Fruit fly (Drosophila melanogaster) whole organism, wandering third instar larva: ENCODE measurements around the gene Rdh.
A peak's percentile ranks its signal among the peaks of the same experiment; 100 is the strongest.

ENCODE experiments used
- CrebA ChIP-seq: fragments of 200-800 bp; sonication (Bioruptor generic); optimal IDR thresholded peaks from 2 replicates; lab custom pipeline; 2016; ENCODE audit warnings: missing biosample characterization, mild to moderate bottlenecking, missing genetic modification characterization, borderline replicate concordance
- Dfd ChIP-seq: fragments of >200 bp; optimal IDR thresholded peaks from 2 replicates; lab custom pipeline; 2017; ENCODE audit warnings: missing biosample characterization, missing genetic modification characterization
- GATAd ChIP-seq: sonication (Bioruptor generic); optimal IDR thresholded peaks from 2 replicates; lab custom pipeline; 2016; ENCODE audit warnings: missing biosample characterization, missing genetic modification characterization
- HLH106 ChIP-seq: fragments of 200-800 bp; optimal IDR thresholded peaks from 3 replicates; lab custom pipeline; 2019; ENCODE audit warnings: missing biosample characterization, mild to moderate bottlenecking, missing genetic modification characterization, moderate library complexity
- Hnf4 ChIP-seq: fragments of 200-800 bp; sonication (Bioruptor generic); optimal IDR thresholded peaks from 2 replicates; lab custom pipeline; 2016; ENCODE audit warnings: missing biosample characterization, mild to moderate bottlenecking, missing genetic modification characterization
- Hr78 ChIP-seq: fragments of >200 bp; optimal IDR thresholded peaks from 2 replicates; lab custom pipeline; 2017; ENCODE audit warnings: missing biosample characterization, missing genetic modification characterization
- Hr83 ChIP-seq: fragments of 200-300 bp; sonication (Bioruptor generic); optimal IDR thresholded peaks from 2 replicates; lab custom pipeline; 2016; ENCODE audit warnings: missing biosample characterization, mild to moderate bottlenecking, missing genetic modification characterization, moderate library complexity; ENCODE audit not compliant: poor library complexity, severe bottlenecking
- Jra ChIP-seq: sonication (Bioruptor generic); optimal IDR thresholded peaks from 2 replicates; lab custom pipeline; 2016; ENCODE audit warnings: missing biosample characterization, missing genetic modification characterization
- Myc ChIP-seq: fragments of >200 bp; optimal IDR thresholded peaks from 2 replicates; lab custom pipeline; 2017
- OdsH ChIP-seq: fragments of 200-800 bp; sonication (Bioruptor generic); optimal IDR thresholded peaks from 2 replicates; lab custom pipeline; 2016; ENCODE audit warnings: missing biosample characterization, mild to moderate bottlenecking, missing genetic modification characterization
- Rel ChIP-seq, 2 experiments: fragments of 200-800 bp; sonication (Bioruptor generic) in 1 of 2; optimal IDR thresholded peaks; 2 replicates in 1 of 2; 3 replicates in 1 of 2; lab custom pipeline; 2016 to 2019; ENCODE audit warnings: mild to moderate bottlenecking in 2 of 2, missing biosample characterization in 2 of 2, missing genetic modification characterization in 2 of 2, moderate library complexity in 1 of 2
- Sp1 ChIP-seq: fragments of 200-800 bp; sonication (Bioruptor generic); optimal IDR thresholded peaks from 3 replicates; lab custom pipeline; 2019; ENCODE audit warnings: missing biosample characterization, mild to moderate bottlenecking, missing genetic modification characterization, moderate library complexity
- Vsx2 ChIP-seq: fragments of 200-300, 225-300 bp; sonication (Bioruptor generic); optimal IDR thresholded peaks from 2 replicates; lab custom pipeline; 2018; ENCODE audit warnings: missing biosample characterization, missing genetic modification characterization; ENCODE audit not compliant: partially characterized antibody
- br ChIP-seq: fragments of 200-800 bp; sonication (Bioruptor generic); optimal IDR thresholded peaks from 2 replicates; lab custom pipeline; 2016; ENCODE audit warnings: missing biosample characterization, missing genetic modification characterization
- dl ChIP-seq, 2 experiments: fragments of 175-275, 200-275 bp in 1 of 2; fragments of 200-275 bp in 1 of 2; sonication (Bioruptor generic); optimal IDR thresholded peaks; lab custom pipeline; 2018; ENCODE audit warnings: mild to moderate bottlenecking in 2 of 2, missing biosample characterization in 2 of 2, missing genetic modification characterization in 2 of 2, moderate library complexity in 2 of 2; ENCODE audit not compliant: partially characterized antibody in 2 of 2, insufficient read depth in 1 of 2
- dmrt93B ChIP-seq: fragments of 200-800 bp; sonication (Bioruptor generic); optimal IDR thresholded peaks from 2 replicates; lab custom pipeline; 2018; ENCODE audit warnings: missing biosample characterization, mild to moderate bottlenecking, missing genetic modification characterization
- dsf ChIP-seq: sonication (Bioruptor generic); optimal IDR thresholded peaks from 2 replicates; lab custom pipeline; 2016; ENCODE audit warnings: missing biosample characterization, missing genetic modification characterization, borderline replicate concordance
- ey ChIP-seq: fragments of 200-800 bp; sonication (Bioruptor generic); optimal IDR thresholded peaks from 2 replicates; lab custom pipeline; 2016; ENCODE audit warnings: missing biosample characterization, missing genetic modification characterization
- foxo ChIP-seq, 2 experiments: fragments of 200-800 bp; sonication (Bioruptor generic); optimal IDR thresholded peaks; 2 replicates in 1 of 2; 3 replicates in 1 of 2; lab custom pipeline; 2016 to 2017; ENCODE audit warnings: missing biosample characterization in 2 of 2, missing genetic modification characterization in 2 of 2
- fru ChIP-seq: fragments of 200-800 bp; sonication (Bioruptor generic); optimal IDR thresholded peaks from 3 replicates; lab custom pipeline; 2016; ENCODE audit warnings: missing biosample characterization, mild to moderate bottlenecking, missing genetic modification characterization
- jim ChIP-seq: fragments of 175-275, 200-325 bp; sonication (Bioruptor generic); optimal IDR thresholded peaks from 2 replicates; lab custom pipeline; 2016; ENCODE audit warnings: missing biosample characterization, mild to moderate bottlenecking, missing genetic modification characterization
- lola ChIP-seq: fragments of >200 bp; optimal IDR thresholded peaks from 2 replicates; lab custom pipeline; 2017; ENCODE audit warnings: missing biosample characterization, missing genetic modification characterization
- psq ChIP-seq: fragments of 200-800 bp; sonication (Bioruptor generic); optimal IDR thresholded peaks from 3 replicates; lab custom pipeline; 2017; ENCODE audit warnings: missing biosample characterization, mild to moderate bottlenecking, missing genetic modification characterization, moderate library complexity
- rgr ChIP-seq: fragments of 200-800 bp; sonication (Bioruptor generic); optimal IDR thresholded peaks from 3 replicates; lab custom pipeline; 2016; ENCODE audit warnings: missing biosample characterization, mild to moderate bottlenecking, missing genetic modification characterization
- sv ChIP-seq: fragments of 200-800 bp; sonication (Bioruptor generic); optimal IDR thresholded peaks from 3 replicates; lab custom pipeline; 2016; ENCODE audit warnings: missing biosample characterization, missing genetic modification characterization
- tai ChIP-seq: sonication (Bioruptor generic); optimal IDR thresholded peaks from 2 replicates; lab custom pipeline; 2016; ENCODE audit warnings: missing biosample characterization, missing genetic modification characterization
- usp ChIP-seq: fragments of >200 bp; optimal IDR thresholded peaks from 2 replicates; lab custom pipeline; 2017; ENCODE audit warnings: missing biosample characterization, missing genetic modification characterization
- woc ChIP-seq: sonication (Bioruptor generic); optimal IDR thresholded peaks from 2 replicates; lab custom pipeline; 2016; ENCODE audit warnings: missing biosample characterization, mild to moderate bottlenecking, missing genetic modification characterization

Gene Rdh

DNA sequence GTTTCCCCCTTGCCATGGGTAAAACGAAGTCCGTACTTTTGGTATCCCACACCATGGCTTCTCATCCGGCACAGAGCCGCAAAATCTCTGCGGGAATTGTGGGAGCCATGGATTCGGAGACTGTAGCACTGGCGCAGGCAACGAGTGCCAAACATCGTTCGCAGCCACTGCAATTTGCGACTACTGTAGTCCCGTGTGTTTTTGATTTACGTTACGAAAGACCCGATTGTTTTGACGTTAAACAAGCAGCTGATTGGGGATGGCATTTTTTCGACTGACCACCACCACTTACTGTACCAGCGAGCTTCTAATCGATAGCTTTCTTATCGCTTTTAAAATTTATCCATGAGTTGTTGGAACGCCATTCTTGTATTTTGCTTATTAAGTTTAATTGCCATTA, 15.3 kb upstream of the Rdh start, which contains the start of gene CG32262:
Gene CG32262 (minus strand): TSS at position 254 of the 400 bp plus-strand sequence.
- TF ChIP-seq Hnf4 (no peak), sv (no peak), fru (GFP tag; lab: Kevin White, UChicago) (no peak), tai (no peak), lola (no peak), Hr78 (no peak), GATAd (no peak), Vsx2 (GFP tag; lab: Kevin White, UChicago) (no peak)

- TF ChIP-seq Dfd (GFP tag; lab: Kevin White, UChicago) (no peak), psq (GFP tag; lab: Kevin White, UChicago) (peak; percentile 78), woc (GFP tag; lab: Kevin White, UChicago) (no peak), rgr (GFP tag; lab: Kevin White, UChicago) (no peak), GATAd (no peak), jim (GFP tag; lab: Kevin White, UChicago) (no peak), foxo (GFP tag; optimal IDR thresholded peaks at IDR 0.05; lab: Kevin White, UChicago) (no peak), dl (GFP tag; optimal IDR thresholded peaks at IDR 0.05; lab: Kevin White, UChicago; ENCODE audit: insufficient read depth in 1 of 2, partially characterized antibody in 2 of 2) (no peak), Jra (no peak), Myc (lab: Kevin White, UChicago) (peak; percentile 4)
Measured at dm6 chr3L:3811089-3811488, 14.2 kb upstream of the Rdh start, which contains the start of the genes CG32263 and PIG-B. Gene CG32263, minus strand, starts transcription at chr3L:3811114. Gene PIG-B, plus strand, starts transcription at chr3L:3811263.

DNA sequence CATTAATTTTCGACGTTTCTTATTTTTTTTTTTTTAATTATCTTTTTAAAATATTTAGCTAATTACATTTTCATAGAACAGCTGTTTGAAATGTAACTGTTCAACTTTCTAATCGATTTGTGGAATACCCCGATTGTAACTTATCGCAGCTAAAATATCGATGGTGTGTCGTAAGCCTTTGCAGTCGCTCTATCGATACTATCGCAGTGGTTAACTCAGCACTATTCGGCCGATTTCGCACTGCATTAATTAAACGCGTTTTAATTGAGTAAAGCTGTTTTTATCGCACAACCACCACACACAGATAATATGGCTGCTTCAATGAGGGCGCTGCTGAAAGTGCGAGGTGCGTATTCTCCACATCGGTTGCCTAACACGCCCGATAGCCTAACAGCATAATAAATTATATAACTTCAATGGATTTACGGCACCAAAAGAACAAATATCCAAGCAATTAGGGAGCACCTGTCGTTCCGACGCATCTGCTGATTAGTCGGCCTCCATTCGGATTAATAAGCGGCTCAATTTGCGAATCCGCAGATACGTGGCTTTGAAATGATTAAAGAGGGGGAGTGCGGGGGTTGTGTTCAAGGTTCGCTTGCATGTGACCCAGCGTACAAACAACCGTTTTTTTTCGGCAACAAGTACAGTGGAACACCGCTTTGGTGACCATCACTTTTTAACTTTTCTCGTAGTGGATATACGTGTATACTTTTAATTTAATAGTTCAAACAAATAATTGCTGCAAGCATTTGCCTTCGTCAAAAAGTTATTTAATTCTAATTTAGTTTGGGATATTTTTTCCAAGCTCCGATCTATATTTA, 11.0 kb upstream of the Rdh start, which contains the start of gene Scsalpha1:
Gene Scsalpha1 (plus strand): TSS at position 202 of the 824 bp plus-strand sequence.
- TF ChIP-seq dsf (GFP tag; lab: Kevin White, UChicago) = peak; percentile 23
- no peak for TF ChIP-seq CrebA (GFP tag; lab: Kevin White, UChicago)
- no peak for TF ChIP-seq usp (GFP tag; lab: Kevin White, UChicago)
- peak in 1 of 2 experiments; percentile 28 for TF ChIP-seq foxo (GFP tag; optimal IDR thresholded peaks at IDR 0.05; lab: Kevin White, UChicago)
- no peak for TF ChIP-seq Rel (GFP tag; optimal IDR thresholded peaks at IDR 0.05; lab: Kevin White, UChicago)
- peak; percentile 27 for TF ChIP-seq Rel (tag; optimal IDR thresholded peaks at IDR 0.05; lab: Kevin White, UChicago)
- peak; percentile 88 for TF ChIP-seq Hr83 (GFP tag; lab: Kevin White, UChicago)
- TF ChIP-seq OdsH (GFP tag; lab: Kevin White, UChicago) = peak; percentile 54
- TF ChIP-seq woc (GFP tag; lab: Kevin White, UChicago) = peak; percentile 49
- peak; percentile 41 for TF ChIP-seq HLH106 (tag; lab: Kevin White, UChicago)
- TF ChIP-seq Sp1 (GFP tag; lab: Kevin White, UChicago) = peak; percentile 16
- TF ChIP-seq rgr (GFP tag; lab: Kevin White, UChicago) = peak; percentile 54
- TF ChIP-seq Myc (lab: Kevin White, UChicago) = peak; percentile 21
- TF ChIP-seq br (GFP tag; lab: Kevin White, UChicago) = no peak
- peak; percentile 41 for TF ChIP-seq Jra
- TF ChIP-seq Vsx2 (GFP tag; lab: Kevin White, UChicago) = peak; percentile 98
- no peak for TF ChIP-seq lola
- peak; percentile 38 for TF ChIP-seq psq (GFP tag; lab: Kevin White, UChicago)
- peak; percentile 65 for TF ChIP-seq Hnf4
- TF ChIP-seq ey (GFP tag; lab: Kevin White, UChicago) = peak; percentile 52
- TF ChIP-seq dmrt93B (GFP tag; lab: Kevin White, UChicago) = no peak

DNA sequence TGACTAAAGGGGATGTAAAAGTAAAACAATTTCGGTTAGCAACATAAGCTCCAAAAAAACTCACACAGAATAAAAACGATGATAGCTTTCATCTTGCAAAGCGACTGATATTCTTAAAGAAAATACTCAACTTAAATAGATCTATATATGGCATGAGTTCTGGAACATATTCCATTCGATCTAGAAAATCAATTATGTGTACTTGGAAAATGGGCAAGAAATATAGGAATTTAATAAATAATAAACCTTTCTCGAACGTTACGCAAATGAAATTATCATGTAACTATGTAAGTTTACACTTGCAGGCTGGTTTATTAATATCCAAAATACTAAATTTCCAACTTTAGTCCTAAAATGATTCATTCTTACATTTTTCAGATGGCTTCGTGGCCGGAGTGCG, 9.0 kb upstream of the Rdh start, which contains the start of gene Acp63F:
Gene Acp63F (minus strand): TSS at position 101 of the 400 bp plus-strand sequence.
- no peak for TF ChIP-seq Dfd (GFP tag; lab: Kevin White, UChicago)
- no peak for TF ChIP-seq GATAd
- no peak for TF ChIP-seq dmrt93B (GFP tag; lab: Kevin White, UChicago)
- no peak for TF ChIP-seq Sp1 (GFP tag; lab: Kevin White, UChicago)
- TF ChIP-seq sv = no peak
